Fruit fly (Drosophila melanogaster): Measurements from ENCODE around the gene Tango6.

Tango6 gene

dm6 chr2L:18968370-18969105, at the start of gene Tango6, which contains the start of gene Nak (continued):
- TF ChIP-seq dpn (GFP tag; optimal IDR thresholded peaks at IDR 0.05): peak; percentile 10 to 34
- peak; percentile 87 for TF ChIP-seq Bgb (GFP tag; IDR thresholded peaks at IDR 0.05; ENCODE audit: partially characterized antibody)
- no peak for TF ChIP-seq CG8089 (GFP tag; optimal IDR thresholded peaks at IDR 0.05)
- peak; percentile 8 for TF ChIP-seq gcm (GFP tag; optimal IDR thresholded peaks at IDR 0.05)
- TF ChIP-seq CG18476 (GFP tag; optimal IDR thresholded peaks at IDR 0.05): peak; percentile 29
- no peak for TF ChIP-seq CG9437 (GFP tag; optimal IDR thresholded peaks at IDR 0.05)
- TF ChIP-seq chn (GFP tag; optimal IDR thresholded peaks at IDR 0.05): peak; percentile 22
- TF ChIP-seq pnt (GFP tag; optimal IDR thresholded peaks at IDR 0.05): peak; percentile 0
- peak; percentile 80 for TF ChIP-seq gfzf (GFP tag; optimal IDR thresholded peaks at IDR 0.05)
- TF ChIP-seq knrl (GFP tag; IDR thresholded peaks at IDR 0.05; ENCODE audit: partially characterized antibody): peak; percentile 96
- TF ChIP-seq inv (GFP tag; IDR thresholded peaks at IDR 0.05; ENCODE audit: partially characterized antibody): peak; percentile 93
- TF ChIP-seq Scr (GFP tag; IDR thresholded peaks at IDR 0.05; ENCODE audit: partially characterized antibody): peak; percentile 98
- peak; percentile 89 for TF ChIP-seq sens (GFP tag)
- TF ChIP-seq fd102C (GFP tag; optimal IDR thresholded peaks at IDR 0.05): no peak
- peak; percentile 27 for TF ChIP-seq CG12155 (GFP tag; optimal IDR thresholded peaks at IDR 0.05)
- peak; percentile 88; the same call in 2 of the 3 replicates for TF ChIP-seq zen2 (GFP tag; IDR thresholded peaks at IDR 0.05; ENCODE audit: partially characterized antibody)
- TF ChIP-seq HLHmδ (GFP tag; optimal IDR thresholded peaks at IDR 0.05): no peak
- TF ChIP-seq CG1792 (GFP tag; optimal IDR thresholded peaks at IDR 0.05): peak; percentile 41
- TF ChIP-seq lola (GFP tag; optimal IDR thresholded peaks at IDR 0.05): peak in 1 of 3 experiments; percentile 50
- TF ChIP-seq CG2199 (GFP tag; IDR thresholded peaks at IDR 0.05): no peak
- no peak for TF ChIP-seq CG10543 (GFP tag; optimal IDR thresholded peaks at IDR 0.05)
- TF ChIP-seq row (GFP tag; IDR thresholded peaks at IDR 0.05): peak; percentile 86
- peak; percentile 23 for TF ChIP-seq shn (GFP tag; optimal IDR thresholded peaks at IDR 0.05)
- peak; percentile 49 for TF ChIP-seq lilli (GFP tag; optimal IDR thresholded peaks at IDR 0.05)
- TF ChIP-seq CG13287 (GFP tag; IDR thresholded peaks at IDR 0.05; ENCODE audit: partially characterized antibody): peak; percentile 97
- peak in 1 of 2 experiments; percentile 54 for TF ChIP-seq Pdp1 (GFP tag; optimal IDR thresholded peaks at IDR 0.05)
- TF ChIP-seq CG1832 (GFP tag; optimal IDR thresholded peaks at IDR 0.05): no peak
- peak; percentile 64 for TF ChIP-seq Ets97D (GFP tag; optimal IDR thresholded peaks at IDR 0.05)
- TF ChIP-seq sna (GFP tag; IDR thresholded peaks at IDR 0.05; ENCODE audit: partially characterized antibody): peak; percentile 98
- TF ChIP-seq exex (tag; optimal IDR thresholded peaks at IDR 0.05): peak; percentile 9
- TF ChIP-seq Camta (GFP tag; optimal IDR thresholded peaks at IDR 0.05): peak; percentile 40
- peak; percentile 85 for TF ChIP-seq trem (tag; optimal IDR thresholded peaks at IDR 0.05)
- peak; percentile 36 for TF ChIP-seq HLH54F (GFP tag; optimal IDR thresholded peaks at IDR 0.05)
- peak; percentile 46 for TF ChIP-seq CG30403 (GFP tag; optimal IDR thresholded peaks at IDR 0.05)
- TF ChIP-seq Xbp1 (GFP tag; optimal IDR thresholded peaks at IDR 0.05): peak; percentile 23
- peak; percentile 65 for TF ChIP-seq CoRest (tag; optimal IDR thresholded peaks at IDR 0.05)
- peak; percentile 0 for TF ChIP-seq maf-S (GFP tag; optimal IDR thresholded peaks at IDR 0.05)
- peak; percentile 26 for TF ChIP-seq CG4424 (GFP tag; optimal IDR thresholded peaks at IDR 0.05)
- TF ChIP-seq HLH4C (GFP tag; IDR thresholded peaks at IDR 0.05; ENCODE audit: partially characterized antibody): peak; percentile 91
- TF ChIP-seq Atf-2 (GFP tag; optimal IDR thresholded peaks at IDR 0.05): peak; percentile 44
- peak; percentile 96 for TF ChIP-seq Doc3 (GFP tag; IDR thresholded peaks at IDR 0.05; ENCODE audit: partially characterized antibody)
- TF ChIP-seq Trl (optimal IDR thresholded peaks at IDR 0.05): no peak
- peak; percentile 44 for TF ChIP-seq Trl (GFP tag; optimal IDR thresholded peaks at IDR 0.05)
- peak; percentile 31 for TF ChIP-seq Myb (GFP tag; optimal IDR thresholded peaks at IDR 0.05)
- TF ChIP-seq CG9876 (GFP tag; optimal IDR thresholded peaks at IDR 0.05): peak; percentile 3
- peak; percentile 35 for TF ChIP-seq lbe (GFP tag; optimal IDR thresholded peaks at IDR 0.05)
- peak; percentile 96 for TF ChIP-seq vnd (GFP tag; IDR thresholded peaks at IDR 0.05; ENCODE audit: partially characterized antibody)
- peak; percentile 86 for TF ChIP-seq CG11696 (GFP tag; IDR thresholded peaks at IDR 0.05)
- peak; percentile 99 for TF ChIP-seq Sin3A (optimal IDR thresholded peaks at IDR 0.05)
